Fruit fly (Drosophila melanogaster) Kc167 (cell line): ENCODE results near the gene Tmep.

ENCODE experiments used
- Myc ChIP-seq: fragments of >200 bp; optimal IDR thresholded peaks from 2 replicates; lab custom pipeline; 2017; ENCODE audit warnings: missing external identifiers
- Sin3A ChIP-seq: fragments of >200 bp; optimal IDR thresholded peaks from 2 replicates; lab custom pipeline; 2018; ENCODE audit warnings: missing external identifiers
- h ChIP-seq: fragments of >200 bp; optimal IDR thresholded peaks from 3 replicates; lab custom pipeline; 2018; ENCODE audit warnings: missing external identifiers
- insv ChIP-seq: fragments of >200 bp; optimal IDR thresholded peaks from 3 replicates; lab custom pipeline; 2018; ENCODE audit warnings: missing external identifiers
- psq ChIP-seq: fragments of >200 bp; optimal IDR thresholded peaks from 2 replicates; lab custom pipeline; 2017; ENCODE audit warnings: missing external identifiers
- ttk ChIP-seq: sonication (Bioruptor generic); optimal IDR thresholded peaks from 2 replicates; lab custom pipeline; 2017; ENCODE audit warnings: missing external identifiers

Gene Tmep

dm6 chr3L:1569162-1569965 lies at the start of gene Tmep:
Tmep (plus strand) TSS chr3L:1569181.
- no peak for TF ChIP-seq Sin3A (lab: Kevin White, UChicago)
- no peak for TF ChIP-seq Myc
- no peak for TF ChIP-seq h (lab: Kevin White, UChicago)
- no peak for TF ChIP-seq ttk (lab: Kevin White, UChicago)
- TF ChIP-seq insv = no peak
- TF ChIP-seq psq = no peak

dm6 chr3L:1531159-1531558 lies 37.8 kb upstream of the Tmep start, which contains the start of gene Ir62a:
Ir62a (minus strand) TSS chr3L:1531259.
- TF ChIP-seq psq (no peak), ttk (lab: Kevin White, UChicago) (no peak), Sin3A (lab: Kevin White, UChicago) (no peak), Myc (no peak)

dm6 chr3L:1533699-1534431 lies 35.1 kb upstream of the Tmep start, which contains the start of gene Iml1:
Iml1 (minus strand) TSS chr3L:1534034.
- no peak for TF ChIP-seq ttk (lab: Kevin White, UChicago)
- TF ChIP-seq Myc = no peak
- peak; percentile 76 for TF ChIP-seq psq
- no peak for TF ChIP-seq insv
- TF ChIP-seq h (lab: Kevin White, UChicago) = no peak

dm6 chr3L:1536487-1537337 lies 32.3 kb upstream of the Tmep start, which contains the start of the genes CG12091 and pns:
CG12091 (minus strand) TSS chr3L:1536835.
pns (plus strand) TSS chr3L:1537137.
- TF ChIP-seq h (lab: Kevin White, UChicago) (no peak), Myc (no peak), ttk (lab: Kevin White, UChicago) (no peak), Sin3A (lab: Kevin White, UChicago) (no peak), psq (no peak), insv (no peak)

- no peak for TF ChIP-seq ttk (lab: Kevin White, UChicago)
- no peak for TF ChIP-seq Myc
- TF ChIP-seq h (lab: Kevin White, UChicago) = no peak
- no peak for TF ChIP-seq Sin3A (lab: Kevin White, UChicago)
- no peak for TF ChIP-seq insv
- no peak for TF ChIP-seq psq
Measured at dm6 chr3L:1537353-1537752, 31.6 kb upstream of the Tmep start.

- TF ChIP-seq insv (no peak), ttk (lab: Kevin White, UChicago) (no peak)
Measured at dm6 chr3L:1538314-1538854, 30.6 kb upstream of the Tmep start.

- TF ChIP-seq Myc (no peak), psq (peak; percentile 72)
Measured at dm6 chr3L:1545693-1546329, 23.2 kb upstream of the Tmep start, which contains the start of the genes CG32313 and Pcyt1. CG32313 (minus strand) TSS chr3L:1545743. Pcyt1 (plus strand) TSS chr3L:1546092.

dm6 chr3L:1546349-1547116 lies 22.4 kb upstream of the Tmep start:
- no peak for TF ChIP-seq insv
- no peak for TF ChIP-seq Sin3A (lab: Kevin White, UChicago)
- no peak for TF ChIP-seq Myc
- TF ChIP-seq h (lab: Kevin White, UChicago) = no peak
- no peak for TF ChIP-seq ttk (lab: Kevin White, UChicago)
- no peak for TF ChIP-seq psq

- no peak for TF ChIP-seq insv
- TF ChIP-seq Myc = no peak
- TF ChIP-seq Sin3A (lab: Kevin White, UChicago) = no peak
- TF ChIP-seq psq = no peak
- no peak for TF ChIP-seq ttk (lab: Kevin White, UChicago)
- no peak for TF ChIP-seq h (lab: Kevin White, UChicago)
Measured at dm6 chr3L:1547117-1547507, 21.9 kb upstream of the Tmep start.

- TF ChIP-seq psq = no peak
- no peak for TF ChIP-seq Myc
- TF ChIP-seq h (lab: Kevin White, UChicago) = no peak
- TF ChIP-seq Sin3A (lab: Kevin White, UChicago) = no peak
- TF ChIP-seq ttk (lab: Kevin White, UChicago) = no peak
- no peak for TF ChIP-seq insv
Measured at dm6 chr3L:1548345-1548970, 20.5 kb upstream of the Tmep start.

dm6 chr3L:1549148-1549547 lies 19.8 kb upstream of the Tmep start:
- no peak for TF ChIP-seq Myc
- TF ChIP-seq psq = no peak
- TF ChIP-seq ttk (lab: Kevin White, UChicago) = no peak
- no peak for TF ChIP-seq insv
- TF ChIP-seq Sin3A (lab: Kevin White, UChicago) = no peak
- no peak for TF ChIP-seq h (lab: Kevin White, UChicago)
